Worm (Caenorhabditis elegans) whole organism, L3 larva: ENCODE data around the gene sri-37.
"Not testable (repeated sequence)": the region's sequence is repeated elsewhere in the genome, so short reads cannot be mapped to it uniquely, and the experiment has no call there.

ENCODE experiments used
- elt-3 ChIP-seq, 3 experiments: fragments of 150-350 bp in 1 of 3; sonication (generic microtip) in 2 of 3; optimal IDR thresholded peaks; 2 replicates in 2 of 3; 4 replicates in 1 of 3; lab custom pipeline; 2014 to 2017; ENCODE audit warnings: missing biosample characterization in 3 of 3, missing genetic modification characterization in 3 of 3
- mdl-1 ChIP-seq: fragments of 150-350 bp; optimal IDR thresholded peaks from 2 replicates; lab custom pipeline; 2014; ENCODE audit warnings: missing biosample characterization, missing genetic modification characterization
- nhr-11 ChIP-seq: fragments of 150-350 bp; optimal IDR thresholded peaks from 2 replicates; lab custom pipeline; 2014; ENCODE audit warnings: missing biosample characterization, missing genetic modification characterization
- ztf-11 ChIP-seq: fragments of 150-350 bp; optimal IDR thresholded peaks from 2 replicates; lab custom pipeline; 2014; ENCODE audit warnings: missing biosample characterization, missing genetic modification characterization

ce11 chrII:2646756-2647155 is 17.4 kb downstream of the sri-37 start, which contains the start of gene F22E5.12:
- TF ChIP-seq nhr-11 (tag; lab: Kevin White, UChicago); elt-3 (tag; optimal IDR thresholded peaks at IDR 0.05; lab: Kevin White, UChicago); mdl-1 (tag; lab: Kevin White, UChicago); ztf-11 (tag; lab: Kevin White, UChicago): not testable (repeated sequence)
